Worm (Caenorhabditis elegans) whole organism, late embryonic: ENCODE results near the gene F49E11.7.

ENCODE experiments used
- C08G9.2 ChIP-seq: sonication (generic microtip); optimal IDR thresholded peaks from 2 replicates; lab custom pipeline; 2016; ENCODE audit warnings: mild to moderate bottlenecking, missing genetic modification characterization, moderate library complexity, missing compliant biosample characterization
- K02D7.2 ChIP-seq: sonication (generic microtip); optimal IDR thresholded peaks from 2 replicates; lab custom pipeline; 2017; ENCODE audit warnings: mild to moderate bottlenecking, missing genetic modification characterization, missing compliant biosample characterization
- ceh-14 ChIP-seq: sonication (generic microtip); optimal IDR thresholded peaks from 2 replicates; lab custom pipeline; 2016; ENCODE audit warnings: missing genotype, missing genetic modification characterization, missing compliant biosample characterization
- ceh-2 ChIP-seq: sonication (generic microtip); optimal IDR thresholded peaks from 2 replicates; lab custom pipeline; 2016; ENCODE audit warnings: missing genotype, missing genetic modification characterization, missing compliant biosample characterization
- ceh-22 ChIP-seq: sonication (generic microtip); optimal IDR thresholded peaks from 2 replicates; lab custom pipeline; 2017; ENCODE audit warnings: missing biosample characterization, missing genetic modification characterization
- ceh-24 ChIP-seq: sonication (generic microtip); optimal IDR thresholded peaks from 2 replicates; lab custom pipeline; 2016; ENCODE audit warnings: mild to moderate bottlenecking, missing genetic modification characterization, missing compliant biosample characterization
- ceh-30 ChIP-seq: fragments of 150-350 bp; optimal IDR thresholded peaks from 2 replicates; lab custom pipeline; 2014; ENCODE audit warnings: missing biosample characterization, missing genetic modification characterization
- ceh-31 ChIP-seq: sonication (generic microtip); optimal IDR thresholded peaks from 2 replicates; lab custom pipeline; 2016; ENCODE audit warnings: missing genetic modification characterization, missing compliant biosample characterization
- ceh-34 ChIP-seq: sonication (generic microtip); optimal IDR thresholded peaks from 2 replicates; lab custom pipeline; 2016; ENCODE audit warnings: mild to moderate bottlenecking, missing genetic modification characterization, missing compliant biosample characterization
- ceh-45 ChIP-seq: fragments of 200-800 bp; sonication (Bioruptor generic); IDR thresholded peaks from 2 replicates; pipeline ENCODE4 v1.3.6; 2022; ENCODE audit warnings: missing genetic modification reagents, missing genetic modification characterization, missing compliant biosample characterization
- ceh-48 ChIP-seq: sonication (generic microtip); optimal IDR thresholded peaks from 2 replicates; lab custom pipeline; 2016; ENCODE audit warnings: missing genetic modification characterization, inconsistent platforms, missing compliant biosample characterization
- ceh-6 ChIP-seq: fragments of 200-800 bp; sonication (Bioruptor generic); optimal IDR thresholded peaks from 2 replicates; lab custom pipeline; 2018; ENCODE audit warnings: mild to moderate bottlenecking, missing genetic modification characterization, missing compliant biosample characterization
- dmd-4 ChIP-seq: sonication (generic microtip); optimal IDR thresholded peaks from 2 replicates; lab custom pipeline; 2016; ENCODE audit warnings: borderline replicate concordance, missing genetic modification characterization, missing compliant biosample characterization
- dve-1 ChIP-seq: sonication (generic microtip); optimal IDR thresholded peaks from 2 replicates; lab custom pipeline; 2017; ENCODE audit warnings: antibody characterized with exemption, mild to moderate bottlenecking, missing genetic modification characterization, missing compliant biosample characterization
- elt-4 ChIP-seq: sonication (generic microtip); optimal IDR thresholded peaks from 2 replicates; lab custom pipeline; 2016; ENCODE audit warnings: missing genetic modification characterization, missing compliant biosample characterization
- ets-4 ChIP-seq: sonication (generic microtip); optimal IDR thresholded peaks from 2 replicates; lab custom pipeline; 2016; ENCODE audit warnings: missing genetic modification characterization, missing compliant biosample characterization
- eyg-1 ChIP-seq: sonication (generic microtip); optimal IDR thresholded peaks from 2 replicates; lab custom pipeline; 2016; ENCODE audit warnings: missing genotype, missing genetic modification characterization, missing compliant biosample characterization
- fax-1 ChIP-seq: sonication (generic microtip); optimal IDR thresholded peaks from 2 replicates; lab custom pipeline; 2016; ENCODE audit warnings: missing genotype, missing genetic modification characterization, missing compliant biosample characterization
- hlh-13 ChIP-seq: fragments of 200-800 bp; sonication (Bioruptor generic); optimal IDR thresholded peaks from 2 replicates; lab custom pipeline; 2018; ENCODE audit warnings: mild to moderate bottlenecking, missing genetic modification characterization, missing compliant biosample characterization
- hlh-8 ChIP-seq: sonication (generic microtip); optimal IDR thresholded peaks from 2 replicates; lab custom pipeline; 2016; ENCODE audit warnings: missing genotype, missing genetic modification characterization, missing compliant biosample characterization
- madf-2 ChIP-seq: sonication (generic microtip); optimal IDR thresholded peaks from 2 replicates; lab custom pipeline; 2017; ENCODE audit warnings: missing genetic modification characterization, missing compliant biosample characterization
- nfya-1 ChIP-seq: sonication (generic microtip); optimal IDR thresholded peaks from 2 replicates; lab custom pipeline; 2017; ENCODE audit warnings: missing genetic modification characterization, mild to moderate bottlenecking, missing compliant biosample characterization, antibody characterized with exemption, moderate library complexity
- pat-9 ChIP-seq: fragments of 200-800 bp; sonication (Bioruptor generic); optimal IDR thresholded peaks from 2 replicates; lab custom pipeline; 2018; ENCODE audit warnings: mild to moderate bottlenecking, missing genetic modification characterization, moderate library complexity, missing compliant biosample characterization
- pha-2 ChIP-seq: sonication (generic microtip); optimal IDR thresholded peaks from 2 replicates; lab custom pipeline; 2017; ENCODE audit warnings: mild to moderate bottlenecking, missing genetic modification characterization, missing compliant biosample characterization
- pros-1 ChIP-seq: fragments of 150-350 bp; optimal IDR thresholded peaks from 2 replicates; lab custom pipeline; 2014; ENCODE audit warnings: missing biosample characterization, missing genetic modification reagents, missing genetic modification characterization
- ref-2 ChIP-seq: sonication (generic microtip); optimal IDR thresholded peaks from 2 replicates; lab custom pipeline; 2016; ENCODE audit warnings: missing genetic modification characterization, missing compliant biosample characterization
- rnt-1 ChIP-seq: sonication (generic microtip); optimal IDR thresholded peaks from 2 replicates; lab custom pipeline; 2016; ENCODE audit warnings: missing genetic modification characterization, missing compliant biosample characterization
- tbx-2 ChIP-seq: sonication (generic microtip); optimal IDR thresholded peaks from 2 replicates; lab custom pipeline; 2016; ENCODE audit warnings: missing genetic modification characterization, missing compliant biosample characterization
- unc-42 ChIP-seq: sonication (generic microtip); optimal IDR thresholded peaks from 2 replicates; lab custom pipeline; 2016; ENCODE audit warnings: missing genotype, missing genetic modification characterization, missing compliant biosample characterization
- unc-86 ChIP-seq: sonication (generic microtip); optimal IDR thresholded peaks from 2 replicates; lab custom pipeline; 2016; ENCODE audit warnings: missing genetic modification characterization, missing compliant biosample characterization
- ztf-16 ChIP-seq: sonication (generic microtip); optimal IDR thresholded peaks from 2 replicates; lab custom pipeline; 2017; ENCODE audit warnings: missing genetic modification characterization, missing compliant biosample characterization

The F49E11.7 gene

DNA sequence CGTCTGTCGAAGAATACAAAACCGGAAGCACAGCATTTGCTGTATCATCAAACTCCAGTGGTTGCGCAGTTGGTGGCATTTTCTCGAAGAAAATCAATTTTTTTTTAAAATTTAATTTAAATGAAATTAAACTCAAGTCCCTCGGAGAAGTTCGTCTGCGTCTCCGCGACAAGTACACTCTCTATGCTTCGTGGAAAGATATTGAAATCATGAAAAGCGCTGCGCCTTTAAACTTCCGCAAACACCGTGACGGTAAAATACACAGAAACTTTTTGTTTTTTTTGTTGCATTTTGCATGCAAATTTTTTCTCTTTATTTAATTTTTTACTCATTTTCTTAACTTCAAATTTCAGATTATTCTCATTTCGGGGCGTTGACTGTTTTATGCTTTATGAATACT lies 46.0 kb downstream of the F49E11.7 start, which contains the start of the genes dli-1, tin-9.2 and exos-4.1:
Gene dli-1 (minus strand): TSS at position 141 of the 400 bp plus-strand sequence.
Gene tin-9.2 (plus strand): TSS at position 344 of the 400 bp plus-strand sequence.
Gene exos-4.1 (plus strand): TSS at position 348 of the 400 bp plus-strand sequence.
- no peak for TF ChIP-seq elt-4
- TF ChIP-seq hlh-8 (tag; lab: Kevin White, UChicago) = no peak
- TF ChIP-seq ceh-30 (tag; lab: Kevin White, UChicago) = no peak
- TF ChIP-seq pros-1 (tag; lab: Kevin White, UChicago) = no peak
- no peak for TF ChIP-seq ceh-24 (tag; lab: Kevin White, UChicago)
- peak; percentile 2 for TF ChIP-seq rnt-1 (tag; lab: Kevin White, UChicago)
- peak; percentile 9 for TF ChIP-seq ceh-34 (tag; lab: Kevin White, UChicago)
- no peak for TF ChIP-seq ceh-6 (GFP tag; lab: Kevin White, UChicago)
- no peak for TF ChIP-seq dmd-4 (tag; lab: Kevin White, UChicago)
- TF ChIP-seq ceh-2 (tag; lab: Kevin White, UChicago) = no peak
- no peak for TF ChIP-seq K02D7.2
- TF ChIP-seq unc-42 = peak; percentile 95
- TF ChIP-seq ceh-31 (tag; lab: Kevin White, UChicago) = peak; percentile 21
- TF ChIP-seq nfya-1 (tag; lab: Kevin White, UChicago) = peak; percentile 47
- TF ChIP-seq ceh-14 (tag; lab: Kevin White, UChicago) = peak; percentile 57
- no peak for TF ChIP-seq madf-2
- TF ChIP-seq tbx-2 (tag; lab: Kevin White, UChicago) = peak; percentile 35
- TF ChIP-seq fax-1 (tag; lab: Kevin White, UChicago) = peak; percentile 0
- TF ChIP-seq, all 69 proteins: peak for 8

DNA sequence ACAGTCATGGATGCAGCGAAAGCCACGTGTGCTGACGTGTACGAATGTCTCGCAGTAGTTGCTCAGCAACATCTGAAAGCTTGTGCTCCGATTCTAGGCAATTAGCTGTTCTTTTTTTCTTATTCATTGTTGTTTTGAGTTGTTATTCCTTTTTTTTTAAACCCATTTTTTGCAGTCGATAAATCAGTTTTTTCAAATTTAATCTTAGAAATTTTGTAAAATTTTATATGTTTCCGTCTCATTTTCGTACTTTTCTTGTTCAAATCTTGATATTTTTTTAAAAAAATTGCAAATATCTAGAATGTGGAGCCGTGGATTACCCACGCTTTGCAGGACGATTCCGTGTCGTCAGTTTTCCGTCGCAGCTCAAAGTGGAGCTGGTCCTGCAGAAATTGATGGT lies 47.7 kb downstream of the F49E11.7 start, which contains the start of gene fask-1:
Gene fask-1 (plus strand): TSS at position 301 of the 400 bp plus-strand sequence.
- no peak for TF ChIP-seq ceh-22
- no peak for TF ChIP-seq eyg-1
- TF ChIP-seq pha-2 (tag; lab: Kevin White, UChicago) = no peak
- no peak for TF ChIP-seq dve-1 (tag; lab: Kevin White, UChicago)
- TF ChIP-seq ceh-45 (GFP tag; lab: Robert Waterston, UW) = no peak
- no peak for TF ChIP-seq ceh-48 (tag; lab: Kevin White, UChicago)
- no peak for TF ChIP-seq madf-2

DNA sequence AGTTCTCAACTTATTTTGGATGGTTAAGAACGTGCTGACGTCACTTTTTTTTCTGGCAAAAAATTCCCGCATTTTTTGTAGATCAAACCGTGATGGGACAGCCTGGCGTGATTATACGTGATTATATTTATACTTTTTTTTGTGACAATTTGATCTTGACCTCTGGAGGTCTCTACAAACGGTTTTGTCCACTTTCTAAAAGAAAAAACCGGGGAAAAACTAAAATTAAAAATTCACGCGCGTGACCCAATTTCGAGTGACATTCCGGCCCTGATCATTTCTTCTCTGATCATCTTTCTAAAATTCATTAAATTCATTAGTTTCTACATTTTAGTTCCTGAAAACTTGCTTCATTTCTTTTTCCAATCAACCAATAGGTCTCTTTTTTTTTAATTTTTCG lies 52.2 kb downstream of the F49E11.7 start, which contains the start of gene rde-11:
Gene rde-11 (plus strand): TSS at position 301 of the 400 bp plus-strand sequence.
- TF ChIP-seq ceh-45 (GFP tag; lab: Robert Waterston, UW) (no peak), hlh-13 (GFP tag; lab: Kevin White, UChicago) (no peak), ref-2 (tag; lab: Kevin White, UChicago) (no peak), unc-86 (tag; lab: Kevin White, UChicago) (no peak), C08G9.2 (no peak), ets-4 (no peak), madf-2 (no peak), ztf-16 (no peak), pat-9 (no peak)
- TF ChIP-seq, all 69 proteins: peak for 0
